Fruit fly (Drosophila melanogaster) whole organism, prepupa: ENCODE results near the gene CG12531.

ENCODE experiments used
- CG10631 ChIP-seq: fragments of 200-800 bp; sonication (Bioruptor generic); optimal IDR thresholded peaks from 2 replicates; lab custom pipeline; 2016; ENCODE audit warnings: missing biosample characterization, missing genetic modification characterization
- CG11762 ChIP-seq: fragments of 200-800 bp; sonication (Bioruptor generic); optimal IDR thresholded peaks from 3 replicates; lab custom pipeline; 2016; ENCODE audit warnings: missing biosample characterization, missing genetic modification characterization; ENCODE audit not compliant: insufficient read depth
- CG16779 ChIP-seq: fragments of 200-800 bp; sonication (Bioruptor generic); optimal IDR thresholded peaks from 3 replicates; lab custom pipeline; 2017; ENCODE audit warnings: missing biosample characterization, mild to moderate bottlenecking, missing genetic modification characterization
- CG6163 ChIP-seq: fragments of 200-800 bp; sonication (Bioruptor generic); IDR thresholded peaks from 3 replicates; pipeline ENCODE4 v1.3.6; 2022; ENCODE audit warnings: missing biosample characterization, missing genetic modification characterization
- CG6792 ChIP-seq: fragments of 200-800 bp; sonication (Bioruptor generic); optimal IDR thresholded peaks from 3 replicates; lab custom pipeline; 2016; ENCODE audit warnings: missing biosample characterization, missing genetic modification characterization
- CG7368 ChIP-seq: fragments of 200-800 bp; sonication (Bioruptor generic); optimal IDR thresholded peaks from 3 replicates; lab custom pipeline; 2016; ENCODE audit warnings: missing biosample characterization, missing genetic modification characterization
- Ets96B ChIP-seq: fragments of 200-800 bp; optimal IDR thresholded peaks from 2 replicates; lab custom pipeline; 2019; ENCODE audit warnings: missing biosample characterization, mild to moderate bottlenecking, missing genetic modification characterization, moderate library complexity
- Gug ChIP-seq: fragments of 200-800 bp; sonication (Bioruptor generic); IDR thresholded peaks from 2 replicates; pipeline ENCODE4 v1.3.6; 2022; ENCODE audit warnings: missing biosample characterization, missing genetic modification characterization
- Sox102F ChIP-seq: fragments of 200-800 bp; sonication (Bioruptor generic); optimal IDR thresholded peaks from 2 replicates; lab custom pipeline; 2016; ENCODE audit warnings: missing biosample characterization, mild to moderate bottlenecking, missing genetic modification characterization
- acj6 ChIP-seq: fragments of 200-800 bp; sonication (Bioruptor generic); optimal IDR thresholded peaks from 3 replicates; lab custom pipeline; 2016; ENCODE audit warnings: missing biosample characterization, missing genetic modification characterization
- dac ChIP-seq: fragments of 200-800 bp; sonication (Bioruptor generic); optimal IDR thresholded peaks from 2 replicates; lab custom pipeline; 2017; ENCODE audit warnings: missing biosample characterization, mild to moderate bottlenecking, missing genetic modification characterization
- fd85E ChIP-seq: fragments of 200-800 bp; sonication (Bioruptor generic); optimal IDR thresholded peaks from 3 replicates; lab custom pipeline; 2016; ENCODE audit warnings: missing biosample characterization, missing genetic modification characterization
- net ChIP-seq: fragments of 200-800 bp; sonication (Bioruptor generic); optimal IDR thresholded peaks from 3 replicates; lab custom pipeline; 2016; ENCODE audit warnings: missing biosample characterization, missing genetic modification characterization
- spab ChIP-seq: fragments of 200-800 bp; sonication (Bioruptor generic); optimal IDR thresholded peaks from 2 replicates; lab custom pipeline; 2017; ENCODE audit warnings: missing biosample characterization, mild to moderate bottlenecking, missing genetic modification characterization, missing genetic modification reagents

dm6 chrX:19679207-19679606, 39.5 kb upstream of the CG12531 start:
- TF ChIP-seq CG16779 (tag; lab: Kevin White, UChicago) (no peak), fd85E (no peak), CG6163 (GFP tag; lab: Robert Waterston, UW) (no peak), dac (no peak), CG10631 (GFP tag; lab: Kevin White, UChicago) (no peak), spab (no peak), CG6792 (GFP tag; lab: Kevin White, UChicago) (no peak), Sox102F (GFP tag; lab: Kevin White, UChicago) (no peak), Gug (GFP tag; lab: Robert Waterston, UW) (no peak), net (GFP tag; lab: Kevin White, UChicago) (no peak), CG11762 (no peak), CG7368 (no peak), acj6 (GFP tag; lab: Kevin White, UChicago) (no peak), Ets96B (tag; lab: Kevin White, UChicago) (no peak)
